Worm (Caenorhabditis elegans) whole organism, young adult: ENCODE results near the gene sru-39.

Experiments used
- B0261.1 ChIP-seq: sonication (generic microtip); optimal IDR thresholded peaks from 2 replicates; lab custom pipeline; 2016; ENCODE audit warnings: mild to moderate bottlenecking, missing genetic modification characterization, moderate library complexity, missing compliant biosample characterization
- B0336.3 ChIP-seq: fragments of 200-800 bp; sonication (Bioruptor generic); IDR thresholded peaks from 2 replicates; pipeline ENCODE4 v1.3.6; 2022; ENCODE audit warnings: missing genetic modification characterization, missing compliant biosample characterization
- C17E4.6 ChIP-seq: fragments of 200-800 bp; sonication (Bioruptor generic); IDR thresholded peaks from 2 replicates; pipeline ENCODE4 v1.3.6; 2022; ENCODE audit warnings: missing genetic modification reagents, missing genetic modification characterization, missing compliant biosample characterization
- F33H1.4 ChIP-seq: fragments of 200-800 bp; sonication (Bioruptor generic); IDR thresholded peaks from 2 replicates; pipeline ENCODE4 v1.3.6; 2022; ENCODE audit warnings: missing genetic modification reagents, missing genetic modification characterization, missing compliant biosample characterization
- F49E8.2 ChIP-seq: sonication (generic microtip); optimal IDR thresholded peaks from 3 replicates; lab custom pipeline; 2017; ENCODE audit warnings: missing genetic modification characterization, mild to moderate bottlenecking, missing compliant biosample characterization, antibody characterized with exemption, moderate library complexity; ENCODE audit not compliant: insufficient read depth
- F52B5.7 ChIP-seq: sonication (generic microtip); optimal IDR thresholded peaks from 2 replicates; lab custom pipeline; 2016; ENCODE audit warnings: mild to moderate bottlenecking, missing genetic modification characterization, missing compliant biosample characterization
- F55B11.4 ChIP-seq: sonication (generic microtip); optimal IDR thresholded peaks from 2 replicates; lab custom pipeline; 2016; ENCODE audit warnings: missing compliant biosample characterization, missing genetic modification characterization, borderline replicate concordance; ENCODE audit not compliant: insufficient read depth
- K11D2.4 ChIP-seq: fragments of 200-800 bp; sonication (Bioruptor generic); IDR thresholded peaks from 2 replicates; pipeline ENCODE4 v1.3.6; 2022; ENCODE audit warnings: missing genetic modification reagents, missing genetic modification characterization, missing compliant biosample characterization
- T26A5.8 ChIP-seq: sonication (generic microtip); optimal IDR thresholded peaks from 2 replicates; lab custom pipeline; 2016; ENCODE audit warnings: missing genetic modification characterization, missing compliant biosample characterization
- Y53F4B.3 ChIP-seq: fragments of 200-800 bp; sonication (Bioruptor generic); IDR thresholded peaks from 2 replicates; pipeline ENCODE4 v1.3.6; 2022; ENCODE audit warnings: missing genetic modification reagents, missing genetic modification characterization, missing compliant biosample characterization
- Y56A3A.18 ChIP-seq: fragments of 200-800 bp; sonication (Bioruptor generic); IDR thresholded peaks from 2 replicates; pipeline ENCODE4 v1.3.6; 2022; ENCODE audit warnings: missing genetic modification reagents, missing genetic modification characterization, missing compliant biosample characterization
- akir-1 ChIP-seq: fragments of 200-800 bp; sonication (Bioruptor generic); optimal IDR thresholded peaks from 2 replicates; lab custom pipeline; 2018; ENCODE audit warnings: mild to moderate bottlenecking, missing genetic modification characterization, moderate library complexity, missing compliant biosample characterization
- ama-1 ChIP-seq, 3 experiments: fragments of 150-350 bp in 1 of 3; sonication (generic microtip) in 2 of 3; optimal IDR thresholded peaks; 2 replicates each; lab custom pipeline; 2014 to 2018; ENCODE audit warnings: missing biosample characterization in 2 of 3, missing genetic modification characterization in 2 of 3, missing genetic modification reagents in 2 of 3
- bed-2 ChIP-seq: fragments of 200-800 bp; sonication (Bioruptor generic); IDR thresholded peaks from 2 replicates; pipeline ENCODE4 v1.3.6; 2022; ENCODE audit warnings: missing genetic modification reagents, missing genetic modification characterization, missing compliant biosample characterization
- ceh-40 ChIP-seq: fragments of 200-800 bp; sonication (Bioruptor generic); IDR thresholded peaks from 2 replicates; pipeline ENCODE4 v1.3.6; 2022; ENCODE audit warnings: missing genetic modification characterization, missing compliant biosample characterization
- dpl-1 ChIP-seq: fragments of 150-350 bp; optimal IDR thresholded peaks from 2 replicates; lab custom pipeline; 2014; ENCODE audit warnings: missing biosample characterization, missing genetic modification reagents, missing genetic modification characterization
- egl-18 ChIP-seq: fragments of 200-800 bp; sonication (Bioruptor generic); IDR thresholded peaks from 2 replicates; pipeline ENCODE4 v1.3.6; 2022; ENCODE audit warnings: missing genetic modification reagents, missing genetic modification characterization, missing compliant biosample characterization
- hlh-26 ChIP-seq: fragments of 200-800 bp; sonication (Bioruptor generic); conservative IDR thresholded peaks from 2 replicates; pipeline ENCODE4 v1.3.6; 2022; ENCODE audit warnings: missing genetic modification reagents, missing genetic modification characterization, missing compliant biosample characterization
- hrde-1 ChIP-seq: sonication (generic microtip); optimal IDR thresholded peaks from 2 replicates; lab custom pipeline; 2016; ENCODE audit warnings: missing genetic modification characterization, mild to moderate bottlenecking, missing compliant biosample characterization, moderate library complexity, missing genotype, missing genetic modification reagents, borderline replicate concordance
- lin-26 ChIP-seq: fragments of 200-800 bp; sonication (Bioruptor generic); IDR thresholded peaks from 2 replicates; pipeline ENCODE4 v1.3.6; 2022; ENCODE audit warnings: missing genetic modification reagents, missing genetic modification characterization, missing compliant biosample characterization
- lir-1 ChIP-seq: fragments of 200-800 bp; sonication (Bioruptor generic); conservative IDR thresholded peaks from 2 replicates; pipeline ENCODE4 v1.3.6; 2022; ENCODE audit warnings: missing genetic modification reagents, missing genetic modification characterization, missing compliant biosample characterization
- lsl-1 ChIP-seq: fragments of 200-800 bp; sonication (Bioruptor generic); optimal IDR thresholded peaks from 2 replicates; lab custom pipeline; 2018; ENCODE audit warnings: mild to moderate bottlenecking, missing genetic modification characterization, moderate library complexity, missing compliant biosample characterization
- madf-10 ChIP-seq: sonication (generic microtip); optimal IDR thresholded peaks from 2 replicates; lab custom pipeline; 2016; ENCODE audit warnings: mild to moderate bottlenecking, missing genetic modification characterization, missing compliant biosample characterization
- madf-6 ChIP-seq: fragments of 200-800 bp; sonication (Bioruptor generic); IDR thresholded peaks from 2 replicates; pipeline ENCODE4 v1.3.6; 2022; ENCODE audit warnings: missing genetic modification reagents, missing genetic modification characterization, missing compliant biosample characterization
- mcd-1 ChIP-seq: fragments of 200-800 bp; sonication (Bioruptor generic); IDR thresholded peaks from 2 replicates; pipeline ENCODE4 v1.3.6; 2022; ENCODE audit warnings: missing genetic modification reagents, missing genetic modification characterization, missing compliant biosample characterization
- mes-4 ChIP-seq: sonication (generic microtip); optimal IDR thresholded peaks from 2 replicates; lab custom pipeline; 2016; ENCODE audit warnings: missing genotype, missing genetic modification characterization, missing compliant biosample characterization
- nfya-1 ChIP-seq: sonication (generic microtip); optimal IDR thresholded peaks from 2 replicates; lab custom pipeline; 2017; ENCODE audit warnings: antibody characterized with exemption, missing compliant biosample characterization, missing genetic modification characterization, borderline replicate concordance; ENCODE audit not compliant: insufficient read depth
- nfya-2 ChIP-seq: fragments of 200-800 bp; sonication (Bioruptor generic); IDR thresholded peaks from 2 replicates; pipeline ENCODE4 v1.3.6; 2022; ENCODE audit warnings: missing genetic modification reagents, missing genetic modification characterization, missing compliant biosample characterization
- nhr-27 ChIP-seq: fragments of 200-800 bp; sonication (Bioruptor generic); optimal IDR thresholded peaks from 2 replicates; lab custom pipeline; 2018; ENCODE audit warnings: mild to moderate bottlenecking, missing genetic modification characterization, moderate library complexity, missing compliant biosample characterization
- rec-8 ChIP-seq, 2 experiments: sonication (generic microtip); optimal IDR thresholded peaks; 2 replicates each; lab custom pipeline; 2016; ENCODE audit warnings: mild to moderate bottlenecking in 2 of 2, missing genetic modification characterization in 2 of 2, missing genetic modification reagents in 2 of 2, missing genotype in 2 of 2, missing biosample characterization in 1 of 2, missing compliant biosample characterization in 1 of 2, moderate library complexity in 1 of 2
- sdz-38 ChIP-seq: sonication (generic microtip); optimal IDR thresholded peaks from 2 replicates; lab custom pipeline; 2016; ENCODE audit warnings: missing genotype, missing genetic modification characterization, missing compliant biosample characterization
- tlf-1 ChIP-seq: fragments of 200-800 bp; sonication (Bioruptor generic); optimal IDR thresholded peaks from 2 replicates; lab custom pipeline; 2018; ENCODE audit warnings: mild to moderate bottlenecking, missing genetic modification characterization, missing compliant biosample characterization
- unc-62 ChIP-seq: fragments of 150-350 bp; optimal IDR thresholded peaks from 2 replicates; lab custom pipeline; 2014; ENCODE audit warnings: missing biosample characterization, missing genetic modification reagents, missing genetic modification characterization
- xnd-1 ChIP-seq: sonication (generic microtip); optimal IDR thresholded peaks from 2 replicates; lab custom pipeline; 2016; ENCODE audit warnings: missing genotype, missing genetic modification reagents, missing genetic modification characterization, missing compliant biosample characterization
- ztf-25 ChIP-seq: fragments of 200-800 bp; sonication (Bioruptor generic); IDR thresholded peaks from 2 replicates; pipeline ENCODE4 v1.3.6; 2022; ENCODE audit warnings: missing genetic modification reagents, missing genetic modification characterization, missing compliant biosample characterization
- ztf-3 ChIP-seq: fragments of 200-800 bp; sonication (Bioruptor generic); optimal IDR thresholded peaks from 2 replicates; lab custom pipeline; 2018; ENCODE audit warnings: mild to moderate bottlenecking, missing genetic modification characterization, missing compliant biosample characterization

Gene sru-39

DNA sequence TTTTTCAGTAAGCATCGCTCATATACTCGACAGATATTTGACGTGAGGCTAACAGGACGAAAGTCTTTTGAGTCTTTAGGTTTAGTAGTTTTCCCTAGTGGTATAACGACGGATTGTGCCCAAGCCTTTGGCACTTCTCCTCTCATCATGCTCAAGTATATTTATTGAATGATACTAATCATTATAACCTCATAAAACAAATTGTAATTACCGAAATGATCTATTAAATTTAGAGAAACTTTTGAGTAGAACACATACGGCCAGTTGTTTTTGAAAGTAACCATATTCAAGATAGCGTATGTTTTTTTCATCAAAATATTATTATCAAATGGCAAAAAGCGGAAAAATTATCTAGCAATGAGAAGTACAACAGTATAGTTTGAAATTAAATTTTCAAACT lies 32.0 kb upstream of the sru-39 start:
- TF ChIP-seq B0261.1 (tag; lab: Kevin White, UChicago) (no peak), madf-6 (GFP tag; lab: Robert Waterston, UW) (no peak), mcd-1 (GFP tag; lab: Robert Waterston, UW) (no peak), nfya-2 (no peak), tlf-1 (GFP tag; lab: Kevin White, UChicago) (no peak), T26A5.8 (tag; lab: Kevin White, UChicago) (no peak), F52B5.7 (tag; lab: Kevin White, UChicago) (no peak), hlh-26 (GFP tag; lab: Robert Waterston, UW) (no peak), ceh-40 (GFP tag; lab: Robert Waterston, UW) (no peak), K11D2.4 (no peak), nfya-1 (tag; lab: Kevin White, UChicago) (no peak), madf-10 (tag; lab: Kevin White, UChicago) (no peak), C17E4.6 (GFP tag; lab: Robert Waterston, UW) (no peak), lsl-1 (GFP tag; lab: Kevin White, UChicago) (no peak), B0336.3 (GFP tag; lab: Robert Waterston, UW) (no peak), ztf-25 (no peak), mes-4 (no peak), hrde-1 (no peak), F49E8.2 (no peak)

DNA sequence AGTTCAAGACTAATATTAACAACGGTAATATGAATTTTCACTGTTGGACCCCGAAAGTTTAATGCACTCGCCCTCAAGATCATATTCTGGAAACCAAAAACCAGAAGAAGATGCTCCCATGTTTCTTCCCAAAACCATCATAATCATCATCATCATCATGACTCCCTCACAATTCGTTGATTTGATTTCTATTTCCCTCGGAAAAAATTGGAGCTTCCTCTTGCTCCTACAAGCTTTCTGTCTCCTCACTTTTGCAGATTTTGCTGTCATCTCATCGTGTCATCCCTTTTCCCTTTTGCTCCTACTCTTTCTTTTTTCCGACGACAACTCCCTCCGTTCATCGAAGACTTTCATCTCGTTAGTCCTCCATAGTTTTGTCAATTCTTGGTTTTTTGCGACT lies 31.3 kb upstream of the sru-39 start, which contains the start of gene F46B6.2:
TSS of gene F46B6.2 (plus strand) at position 316 of the 400 bp plus-strand sequence.
- TF ChIP-seq Y53F4B.3 (GFP tag; lab: Robert Waterston, UW): no peak
- no peak for TF ChIP-seq lin-26
- no peak for TF ChIP-seq unc-62 (GFP tag; lab: Kevin White, UChicago)
- TF ChIP-seq T26A5.8 (tag; lab: Kevin White, UChicago): no peak
- no peak for TF ChIP-seq F33H1.4
- TF ChIP-seq madf-10 (tag; lab: Kevin White, UChicago): no peak
- TF ChIP-seq ztf-25: no peak
- TF ChIP-seq lir-1 (GFP tag; lab: Robert Waterston, UW): no peak
- TF ChIP-seq egl-18: no peak
- no peak for TF ChIP-seq ama-1 (optimal IDR thresholded peaks at IDR 0.05; lab: Kevin White, UChicago)
- no peak for TF ChIP-seq ama-1 (GFP tag; optimal IDR thresholded peaks at IDR 0.05; lab: Kevin White, UChicago)
- no peak for TF ChIP-seq nhr-27
- TF ChIP-seq K11D2.4: no peak
- no peak for TF ChIP-seq xnd-1 (tag; lab: Kevin White, UChicago)
- no peak for TF ChIP-seq bed-2 (GFP tag; lab: Robert Waterston, UW)
- no peak for TF ChIP-seq sdz-38 (tag; lab: Kevin White, UChicago)
- no peak for TF ChIP-seq akir-1

DNA sequence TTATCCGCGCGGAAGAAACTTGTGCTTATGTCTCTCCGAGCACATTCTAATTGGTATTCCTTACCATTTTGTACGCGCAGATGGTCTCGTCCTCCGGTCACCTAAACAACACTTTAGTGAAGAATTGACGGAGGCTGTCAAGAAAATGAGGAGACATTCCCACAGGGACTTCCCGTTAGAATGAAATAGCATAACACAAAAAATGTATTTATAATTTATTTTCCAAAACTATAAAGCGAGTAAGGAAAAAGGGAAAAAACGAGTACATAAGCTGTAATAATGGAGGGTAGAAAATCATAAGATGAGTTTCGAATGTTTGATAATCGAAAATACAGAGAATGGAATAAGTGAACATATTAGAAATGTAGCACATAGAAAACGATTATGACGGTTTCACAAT lies 27.5 kb upstream of the sru-39 start, which contains the start of gene F46B6.12:
TSS of gene F46B6.12 (minus strand) at position 101 of the 400 bp plus-strand sequence.
- TF ChIP-seq ztf-3 (GFP tag; lab: Kevin White, UChicago): no peak
- TF ChIP-seq Y56A3A.18 (GFP tag; lab: Robert Waterston, UW): no peak
- TF ChIP-seq egl-18: no peak
- TF ChIP-seq xnd-1 (tag; lab: Kevin White, UChicago): no peak
- TF ChIP-seq, all 124 proteins: peak for 0

DNA sequence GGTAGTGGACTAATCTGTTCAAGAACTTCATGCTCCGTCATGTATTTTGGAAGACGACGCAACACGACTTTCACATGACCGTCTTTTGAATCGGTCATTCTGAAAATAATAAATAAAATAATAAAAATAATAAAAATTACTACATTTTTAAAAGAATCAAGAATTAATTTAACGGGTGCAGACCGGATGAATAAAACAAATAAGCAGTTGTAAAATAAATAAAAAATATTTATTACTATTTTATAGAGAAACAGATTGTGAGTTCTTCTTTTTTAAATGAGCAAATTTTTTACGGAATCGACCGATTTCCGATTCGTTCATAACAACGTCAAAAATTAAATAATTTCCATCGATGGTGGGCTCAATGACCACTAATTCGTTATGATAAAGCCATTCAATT lies 25.6 kb upstream of the sru-39 start, which contains the start of gene smg-4:
TSS of gene smg-4 (minus strand) at position 101 of the 400 bp plus-strand sequence.
- no peak for TF ChIP-seq dpl-1 (GFP tag; lab: Kevin White, UChicago)
- TF ChIP-seq madf-6 (GFP tag; lab: Robert Waterston, UW): 0 out of 2 replicates have a peak, but pooled peaks have one; percentile 10
- TF ChIP-seq F55B11.4: no peak
- TF ChIP-seq nfya-1 (tag; lab: Kevin White, UChicago): no peak
- TF ChIP-seq rec-8 (tag; optimal IDR thresholded peaks at IDR 0.05; lab: Kevin White, UChicago): no peak
